Worm (Caenorhabditis elegans) whole organism, L4/young adult: ENCODE results near the gene Y56A3A.41.

Experiments
- dao-5 ChIP-seq: sonication (generic microtip); optimal IDR thresholded peaks from 2 replicates; lab custom pipeline; 2016; ENCODE audit warnings: missing genotype, missing genetic modification characterization, moderate library complexity, missing compliant biosample characterization
- him-1 ChIP-seq: sonication (generic microtip); optimal IDR thresholded peaks from 2 replicates; lab custom pipeline; 2016; ENCODE audit warnings: missing genotype, missing genetic modification reagents, missing genetic modification characterization, missing compliant biosample characterization

DNA sequence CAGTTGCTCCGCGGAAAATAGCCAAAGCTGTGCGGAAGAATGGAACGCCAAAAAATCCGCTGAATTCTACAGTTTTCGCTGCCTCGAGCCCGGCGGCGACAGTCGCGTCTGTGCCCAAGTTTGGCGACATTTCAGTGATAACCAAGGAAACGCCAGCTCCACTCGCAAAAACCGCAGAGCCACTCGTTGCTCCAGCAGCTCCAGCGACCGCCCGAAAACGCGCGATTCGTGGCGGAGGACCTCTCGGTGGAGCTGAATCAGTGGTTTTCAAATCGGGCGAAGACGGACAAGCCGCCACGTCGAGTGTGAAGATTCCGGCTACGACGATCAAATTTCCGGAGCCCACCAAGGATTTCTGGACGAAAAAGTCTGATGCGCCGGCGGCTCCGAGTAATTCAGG is 23.4 kb upstream of the Y56A3A.41 start:
- TF ChIP-seq him-1 (tag; lab: Kevin White, UChicago), result no peak
- no peak for TF ChIP-seq dao-5 (tag; lab: Kevin White, UChicago)
